Worm (Caenorhabditis elegans): ENCODE results near the gene F53B1.3.

ce11 chrX:2068294-2068693, 37.1 kb upstream of the F53B1.3 start:
- TF ChIP-seq tab-1 (GFP tag; IDR thresholded peaks at IDR 0.05) (no peak), ztf-23 (GFP tag; IDR thresholded peaks at IDR 0.05) (no peak), flt-1 (GFP tag; IDR thresholded peaks at IDR 0.05) (no peak), ref-1 (GFP tag; conservative IDR thresholded peaks at IDR 0.05) (no peak), klf-2 (GFP tag; conservative IDR thresholded peaks at IDR 0.05) (no peak), med-1 (GFP tag; optimal IDR thresholded peaks at IDR 0.05; ENCODE audit: insufficient read depth) (no peak), T22C8.4 (GFP tag; IDR thresholded peaks at IDR 0.05) (no peak)
